Fruit fly (Drosophila melanogaster): ENCODE results near the gene CG32240.

Gene CG32240

dm6 chr3L:4363887-4364794 is 17.3 kb downstream of the CG32240 start, which contains the start of the genes Cip4 and mRpS6 (continued):
- peak; percentile 70 for TF ChIP-seq tup (GFP tag; optimal IDR thresholded peaks at IDR 0.05)
- peak; percentile 64 for TF ChIP-seq CG32772 (GFP tag; IDR thresholded peaks at IDR 0.05)
- no peak for TF ChIP-seq HmgD (GFP tag; optimal IDR thresholded peaks at IDR 0.05)
- peak; percentile 90 for TF ChIP-seq CG10366 (GFP tag; IDR thresholded peaks at IDR 0.05)
- no peak for TF ChIP-seq kah (GFP tag; optimal IDR thresholded peaks at IDR 0.05)
- peak; percentile 72 for TF ChIP-seq CG31441 (GFP tag; IDR thresholded peaks at IDR 0.05)
- no peak for TF ChIP-seq CG14965 (GFP tag; optimal IDR thresholded peaks at IDR 0.05; ENCODE audit: borderline replicate concordance)
- TF ChIP-seq dysf (GFP tag; IDR thresholded peaks at IDR 0.05): peak; percentile 77
- TF ChIP-seq CG7271 (tag; optimal IDR thresholded peaks at IDR 0.05): no peak
- TF ChIP-seq CG9817 (tag; optimal IDR thresholded peaks at IDR 0.05): peak; percentile 86
- TF ChIP-seq CG8944 (GFP tag; optimal IDR thresholded peaks at IDR 0.05): no peak
- TF ChIP-seq CG31365 (tag; optimal IDR thresholded peaks at IDR 0.05): no peak
- no peak for TF ChIP-seq CG11398 (GFP tag; optimal IDR thresholded peaks at IDR 0.05)
- no peak for TF ChIP-seq CG4360 (GFP tag; IDR thresholded peaks at IDR 0.05)
- peak; percentile 76 for TF ChIP-seq CG3726 (GFP tag; IDR thresholded peaks at IDR 0.05)
- TF ChIP-seq Blimp-1 (GFP tag; optimal IDR thresholded peaks at IDR 0.05): no peak
- TF ChIP-seq Deaf1 (tag; optimal IDR thresholded peaks at IDR 0.05): peak; percentile 71
- TF ChIP-seq CG15011 (GFP tag; optimal IDR thresholded peaks at IDR 0.05): no peak
- TF ChIP-seq CG6813 (GFP tag; optimal IDR thresholded peaks at IDR 0.05): no peak
- TF ChIP-seq CG42726 (GFP tag; IDR thresholded peaks at IDR 0.05; ENCODE audit: partially characterized antibody): peak; percentile 81
- peak; percentile 82 for TF ChIP-seq gfzf (GFP tag; optimal IDR thresholded peaks at IDR 0.05)
- peak; percentile 91 for TF ChIP-seq Ets65A (GFP tag)
- TF ChIP-seq Dfd (GFP tag; optimal IDR thresholded peaks at IDR 0.05): no peak
- peak; percentile 49 for TF ChIP-seq CG15073 (GFP tag; optimal IDR thresholded peaks at IDR 0.05)
- no peak for TF ChIP-seq CG17802 (tag; optimal IDR thresholded peaks at IDR 0.05)
- TF ChIP-seq dm (GFP tag; optimal IDR thresholded peaks at IDR 0.05): peak; percentile 28
- peak; percentile 90 for TF ChIP-seq ci (GFP tag; IDR thresholded peaks at IDR 0.05)
- peak; percentile 84 for TF ChIP-seq CG2120 (GFP tag; optimal IDR thresholded peaks at IDR 0.05)
- peak; percentile 57; the same call in 1 of the 2 replicates for TF ChIP-seq NFAT (GFP tag; IDR thresholded peaks at IDR 0.05)
- TF ChIP-seq Med (GFP tag): peak; percentile 89
- TF ChIP-seq Nf-YB (GFP tag; optimal IDR thresholded peaks at IDR 0.05): peak; percentile 51
- TF ChIP-seq Vsx1 (GFP tag; optimal IDR thresholded peaks at IDR 0.05): peak; percentile 25
- no peak for TF ChIP-seq Fer2 (tag; optimal IDR thresholded peaks at IDR 0.05)
- TF ChIP-seq CG2678 (tag; optimal IDR thresholded peaks at IDR 0.05): peak; percentile 86
- TF ChIP-seq CG11085 (GFP tag; IDR thresholded peaks at IDR 0.05): peak; percentile 66
- TF ChIP-seq CG6254 (GFP tag; optimal IDR thresholded peaks at IDR 0.05): no peak
- TF ChIP-seq tna (GFP tag; IDR thresholded peaks at IDR 0.05; ENCODE audit: partially characterized antibody): peak; percentile 48; the same call in 1 of the 2 replicates
- peak; percentile 53 for TF ChIP-seq HmgZ (tag; optimal IDR thresholded peaks at IDR 0.05)
- TF ChIP-seq CG1647 (GFP tag; optimal IDR thresholded peaks at IDR 0.05): peak; percentile 38
- 0 out of 3 replicates have a peak, but pooled peaks have one; percentile 48 for TF ChIP-seq gce (GFP tag; IDR thresholded peaks at IDR 0.05)
- no peak for TF ChIP-seq CTCF (GFP tag; optimal IDR thresholded peaks at IDR 0.05)
- TF ChIP-seq CG4730 (GFP tag; IDR thresholded peaks at IDR 0.05): peak; percentile 62
- no peak for TF ChIP-seq CG10565 (GFP tag; optimal IDR thresholded peaks at IDR 0.05)
- TF ChIP-seq HLH4C (GFP tag; IDR thresholded peaks at IDR 0.05; ENCODE audit: partially characterized antibody): peak; percentile 39; the same call in 1 of the 3 replicates
- TF ChIP-seq Hey (tag; optimal IDR thresholded peaks at IDR 0.05): no peak
- no peak for TF ChIP-seq crol (GFP tag; IDR thresholded peaks at IDR 0.05)
- no peak for TF ChIP-seq her (GFP tag; optimal IDR thresholded peaks at IDR 0.05)
- 0 out of 2 replicates have a peak, but pooled peaks have one; percentile 54 for TF ChIP-seq Awh (GFP tag; IDR thresholded peaks at IDR 0.05)
- TF ChIP-seq Hr51 (GFP tag; optimal IDR thresholded peaks at IDR 0.05): peak; percentile 52 to 84

Measured in whole organism, embryonic.